Fruit fly (Drosophila melanogaster) whole organism, pupa: ENCODE measurements around the gene Zw10.

Source experiments
- CG10348 ChIP-seq: fragments of 200-800 bp; sonication (Bioruptor generic); IDR thresholded peaks from 2 replicates; pipeline ENCODE4 v1.3.6; 2022; ENCODE audit warnings: missing biosample characterization, missing genetic modification characterization
- CG12605 ChIP-seq: fragments of 200-800 bp; sonication (Bioruptor generic); IDR thresholded peaks from 2 replicates; pipeline ENCODE4 v1.3.6; 2022; ENCODE audit warnings: missing biosample characterization, missing genetic modification characterization
- CG13204 ChIP-seq: fragments of 200-800 bp; sonication (Bioruptor generic); optimal IDR thresholded peaks from 2 replicates; lab custom pipeline; 2018; ENCODE audit warnings: missing biosample characterization, mild to moderate bottlenecking, missing genetic modification characterization, moderate library complexity
- CG14655 ChIP-seq: fragments of 200-800 bp; sonication (Bioruptor generic); optimal IDR thresholded peaks from 3 replicates; lab custom pipeline; 2017; ENCODE audit warnings: mild to moderate bottlenecking, missing biosample characterization, missing genetic modification reagents, missing genetic modification characterization
- CG15710 ChIP-seq: fragments of 200-800 bp; sonication (Bioruptor generic); optimal IDR thresholded peaks from 2 replicates; lab custom pipeline; 2018; ENCODE audit warnings: missing biosample characterization, mild to moderate bottlenecking, missing genetic modification characterization, moderate library complexity
- CG17806 ChIP-seq: fragments of 200-800 bp; sonication (Bioruptor generic); optimal IDR thresholded peaks from 2 replicates; lab custom pipeline; 2018; ENCODE audit warnings: missing biosample characterization, mild to moderate bottlenecking, missing genetic modification characterization, moderate library complexity
- CG32121 ChIP-seq: fragments of 200-800 bp; sonication (Bioruptor generic); IDR thresholded peaks from 2 replicates; pipeline ENCODE4 v1.3.6; 2022; ENCODE audit warnings: missing biosample characterization, missing genetic modification characterization
- CG34367 ChIP-seq: fragments of 200-800 bp; sonication (Bioruptor generic); optimal IDR thresholded peaks from 2 replicates; lab custom pipeline; 2018; ENCODE audit warnings: missing biosample characterization, mild to moderate bottlenecking, missing genetic modification characterization
- CG4496 ChIP-seq: fragments of 200-800 bp; sonication (Bioruptor generic); IDR thresholded peaks from 3 replicates; pipeline ENCODE4 v1.3.6; 2022; ENCODE audit warnings: missing biosample characterization, missing genetic modification characterization
- CG8159 ChIP-seq: fragments of 200-800 bp; sonication (Bioruptor generic); optimal IDR thresholded peaks from 3 replicates; lab custom pipeline; 2018; ENCODE audit warnings: missing biosample characterization, mild to moderate bottlenecking, missing genetic modification characterization, moderate library complexity
- CG8301 ChIP-seq: fragments of 200-800 bp; sonication (Bioruptor generic); optimal IDR thresholded peaks from 2 replicates; lab custom pipeline; 2018; ENCODE audit warnings: missing biosample characterization, mild to moderate bottlenecking, missing genetic modification characterization
- CG9948 ChIP-seq: fragments of 200-800 bp; sonication (Bioruptor generic); optimal IDR thresholded peaks from 2 replicates; lab custom pipeline; 2018; ENCODE audit warnings: missing biosample characterization, mild to moderate bottlenecking, missing genetic modification characterization, moderate library complexity
- D1 ChIP-seq: fragments of 200-800 bp; sonication (Bioruptor generic); optimal IDR thresholded peaks from 2 replicates; lab custom pipeline; 2018; ENCODE audit warnings: missing biosample characterization, mild to moderate bottlenecking, missing genetic modification characterization, moderate library complexity
- EcR ChIP-seq: fragments of 200-800 bp; sonication (Bioruptor generic); optimal IDR thresholded peaks from 3 replicates; lab custom pipeline; 2019; ENCODE audit warnings: missing biosample characterization, missing genetic modification characterization, mild to moderate bottlenecking, moderate library complexity, missing genetic modification reagents
- Ets98B ChIP-seq: fragments of 200-800 bp; sonication (Bioruptor generic); IDR thresholded peaks from 2 replicates; pipeline ENCODE4 v1.3.6; 2022; ENCODE audit warnings: missing biosample characterization, missing genetic modification characterization
- Pif1A ChIP-seq: fragments of 200-800 bp; sonication (Bioruptor generic); optimal IDR thresholded peaks from 3 replicates; lab custom pipeline; 2016; ENCODE audit warnings: missing biosample characterization, missing genetic modification characterization
- Pif1B ChIP-seq: fragments of 200-800 bp; sonication (Bioruptor generic); optimal IDR thresholded peaks from 3 replicates; lab custom pipeline; 2016; ENCODE audit warnings: missing biosample characterization, missing genetic modification characterization
- Snoo ChIP-seq: fragments of 200-800 bp; sonication (Bioruptor generic); optimal IDR thresholded peaks from 3 replicates; lab custom pipeline; 2017; ENCODE audit warnings: missing biosample characterization, mild to moderate bottlenecking, missing genetic modification characterization, inconsistent platforms
- fd96Ca ChIP-seq: fragments of 200-800 bp; sonication (Bioruptor generic); IDR thresholded peaks from 3 replicates; pipeline ENCODE4 v1.3.6; 2022; ENCODE audit warnings: missing biosample characterization, missing genetic modification characterization
- gl ChIP-seq: fragments of 200-800 bp; sonication (Bioruptor generic); optimal IDR thresholded peaks from 2 replicates; lab custom pipeline; 2018; ENCODE audit warnings: missing biosample characterization, mild to moderate bottlenecking, missing genetic modification characterization
- rn ChIP-seq: fragments of 200-800 bp; sonication (Bioruptor generic); IDR thresholded peaks from 2 replicates; pipeline ENCODE4 v1.3.6; 2022; ENCODE audit warnings: missing biosample characterization, missing genetic modification characterization

The Zw10 gene

dm6 chrX:2588415-2589411 is 15.3 kb upstream of the Zw10 start, which contains the start of gene egh:
egh (plus strand) TSS chrX:2588503.
- TF ChIP-seq Pif1A: peak; percentile 80
- peak; percentile 86 for TF ChIP-seq fd96Ca (GFP tag; lab: Robert Waterston, UW)
- peak; percentile 26 for TF ChIP-seq EcR (GFP tag; lab: Kevin White, UChicago)
- TF ChIP-seq Ets98B (GFP tag; lab: Robert Waterston, UW): peak; percentile 84
- no peak for TF ChIP-seq D1
- TF ChIP-seq CG10348: no peak
- TF ChIP-seq CG8159 (tag; lab: Kevin White, UChicago): peak; percentile 41
- TF ChIP-seq Snoo: peak; percentile 52
- peak; percentile 76 for TF ChIP-seq CG14655 (GFP tag; lab: Kevin White, UChicago)
- TF ChIP-seq CG8301: peak; percentile 58
- TF ChIP-seq rn (GFP tag; lab: Robert Waterston, UW): peak; percentile 69
- TF ChIP-seq CG34367 (tag; lab: Kevin White, UChicago): peak; percentile 10
- peak; percentile 29 for TF ChIP-seq CG15710 (tag; lab: Kevin White, UChicago)
- TF ChIP-seq CG13204: peak; percentile 75
- peak; percentile 83 for TF ChIP-seq Pif1B (GFP tag; lab: Kevin White, UChicago)
- TF ChIP-seq CG17806 (tag; lab: Kevin White, UChicago): peak; percentile 52
- peak; percentile 46 for TF ChIP-seq CG9948 (tag; lab: Kevin White, UChicago)
- TF ChIP-seq gl (tag; lab: Kevin White, UChicago): peak; percentile 10
- TF ChIP-seq CG4496 (GFP tag; lab: Robert Waterston, UW): peak; percentile 91
- TF ChIP-seq CG32121: peak; percentile 59; the same call in 1 of the 2 replicates
- peak; percentile 74 for TF ChIP-seq CG12605

dm6 chrX:2589446-2590038 is 14.5 kb upstream of the Zw10 start:
- TF ChIP-seq CG32121: peak; percentile 96
- TF ChIP-seq CG13204: no peak
- peak; percentile 69 for TF ChIP-seq CG34367 (tag; lab: Kevin White, UChicago)
- peak; percentile 91 for TF ChIP-seq Snoo
- TF ChIP-seq CG10348: peak; percentile 83
- TF ChIP-seq D1: peak; percentile 43
- peak; percentile 98 for TF ChIP-seq fd96Ca (GFP tag; lab: Robert Waterston, UW)
- peak; percentile 98 for TF ChIP-seq CG4496 (GFP tag; lab: Robert Waterston, UW)
- TF ChIP-seq CG15710 (tag; lab: Kevin White, UChicago): peak; percentile 79
- peak; percentile 90 for TF ChIP-seq rn (GFP tag; lab: Robert Waterston, UW)
- TF ChIP-seq CG8301: peak; percentile 90
- TF ChIP-seq CG9948 (tag; lab: Kevin White, UChicago): peak; percentile 80
- no peak for TF ChIP-seq EcR (GFP tag; lab: Kevin White, UChicago)
- peak; percentile 90 for TF ChIP-seq CG12605
- TF ChIP-seq CG8159 (tag; lab: Kevin White, UChicago): peak; percentile 76
- TF ChIP-seq Pif1B (GFP tag; lab: Kevin White, UChicago): peak; percentile 89
- TF ChIP-seq CG17806 (tag; lab: Kevin White, UChicago): peak; percentile 71
- peak; percentile 97 for TF ChIP-seq Ets98B (GFP tag; lab: Robert Waterston, UW)
- TF ChIP-seq Pif1A: peak; percentile 93
- peak; percentile 85 for TF ChIP-seq CG14655 (GFP tag; lab: Kevin White, UChicago)
- TF ChIP-seq gl (tag; lab: Kevin White, UChicago): peak; percentile 32

- TF ChIP-seq EcR (GFP tag; lab: Kevin White, UChicago): peak; percentile 46
- no peak for TF ChIP-seq Pif1A
- no peak for TF ChIP-seq CG17806 (tag; lab: Kevin White, UChicago)
- no peak for TF ChIP-seq Ets98B (GFP tag; lab: Robert Waterston, UW)
Measured at dm6 chrX:2590607-2591006, 13.4 kb upstream of the Zw10 start.

dm6 chrX:2591315-2591999 is 12.5 kb upstream of the Zw10 start:
- TF ChIP-seq CG10348 (no peak), CG8301 (no peak), gl (tag; lab: Kevin White, UChicago) (no peak), CG13204 (no peak), CG8159 (tag; lab: Kevin White, UChicago) (no peak), Pif1A (no peak), Ets98B (GFP tag; lab: Robert Waterston, UW) (no peak), CG12605 (no peak), CG17806 (tag; lab: Kevin White, UChicago) (no peak)

dm6 chrX:2592243-2592642 is 11.8 kb upstream of the Zw10 start:
- peak; percentile 8; the same call in 1 of the 3 replicates for TF ChIP-seq fd96Ca (GFP tag; lab: Robert Waterston, UW)
- TF ChIP-seq CG12605: no peak
- TF ChIP-seq CG13204: no peak
- TF ChIP-seq gl (tag; lab: Kevin White, UChicago): no peak
- TF ChIP-seq EcR (GFP tag; lab: Kevin White, UChicago): no peak
- TF ChIP-seq CG10348: no peak
- no peak for TF ChIP-seq CG4496 (GFP tag; lab: Robert Waterston, UW)
- no peak for TF ChIP-seq CG14655 (GFP tag; lab: Kevin White, UChicago)
